Worm (Caenorhabditis elegans) whole organism, young adult: ENCODE measurements around the gene F54F7.9.

Source experiments
- F49E8.2 ChIP-seq: sonication (generic microtip); optimal IDR thresholded peaks from 3 replicates; lab custom pipeline; 2017; ENCODE audit warnings: missing genetic modification characterization, mild to moderate bottlenecking, missing compliant biosample characterization, antibody characterized with exemption, moderate library complexity; ENCODE audit not compliant: insufficient read depth
- aptf-3 ChIP-seq: fragments of 200-800 bp; sonication (Bioruptor generic); IDR thresholded peaks from 2 replicates; pipeline ENCODE4 v1.3.6; 2022; ENCODE audit warnings: missing genetic modification characterization, missing compliant biosample characterization
- pbrm-1 ChIP-seq: fragments of 200-800 bp; sonication (Bioruptor generic); IDR thresholded peaks from 2 replicates; pipeline ENCODE4 v1.3.6; 2022; ENCODE audit warnings: missing genetic modification reagents, missing genetic modification characterization, missing compliant biosample characterization
- sea-2 ChIP-seq: fragments of 200-800 bp; sonication (Bioruptor generic); IDR thresholded peaks from 2 replicates; pipeline ENCODE4 v1.3.6; 2022; ENCODE audit warnings: missing genetic modification characterization, missing compliant biosample characterization
- snpc-4 ChIP-seq, 5 experiments: fragments of 150-350 bp in 1 of 5; sonication (generic microtip) in 4 of 5; optimal IDR thresholded peaks; 2 replicates each; lab custom pipeline; 2014 to 2018; ENCODE audit warnings: missing genetic modification characterization in 5 of 5, missing biosample characterization in 3 of 5, antibody characterized with exemption in 2 of 5, mild to moderate bottlenecking in 2 of 5, missing compliant biosample characterization in 2 of 5, missing genotype in 2 of 5, moderate library complexity in 2 of 5, missing genetic modification reagents in 1 of 5
- ztf-3 ChIP-seq: fragments of 200-800 bp; sonication (Bioruptor generic); optimal IDR thresholded peaks from 2 replicates; lab custom pipeline; 2018; ENCODE audit warnings: mild to moderate bottlenecking, missing genetic modification characterization, missing compliant biosample characterization

ce11 chrX:11865083-11865482, 16.6 kb upstream of the F54F7.9 start, which contains the start of gene F54F7.6:
- TF ChIP-seq sea-2 (GFP tag; lab: Robert Waterston, UW) (no peak), F49E8.2 (tag; lab: Kevin White, UChicago) (no peak), snpc-4 (GFP tag; optimal IDR thresholded peaks at IDR 0.05; lab: Kevin White, UChicago) (no peak), snpc-4 (tag; optimal IDR thresholded peaks at IDR 0.05; lab: Kevin White, UChicago) (no peak), aptf-3 (GFP tag; lab: Robert Waterston, UW) (no peak), ztf-3 (GFP tag; lab: Kevin White, UChicago) (no peak), pbrm-1 (GFP tag; lab: Robert Waterston, UW) (no peak)
